Worm (Caenorhabditis elegans): ENCODE measurements around the gene Y34B4A.4.

The Y34B4A.4 gene

DNA sequence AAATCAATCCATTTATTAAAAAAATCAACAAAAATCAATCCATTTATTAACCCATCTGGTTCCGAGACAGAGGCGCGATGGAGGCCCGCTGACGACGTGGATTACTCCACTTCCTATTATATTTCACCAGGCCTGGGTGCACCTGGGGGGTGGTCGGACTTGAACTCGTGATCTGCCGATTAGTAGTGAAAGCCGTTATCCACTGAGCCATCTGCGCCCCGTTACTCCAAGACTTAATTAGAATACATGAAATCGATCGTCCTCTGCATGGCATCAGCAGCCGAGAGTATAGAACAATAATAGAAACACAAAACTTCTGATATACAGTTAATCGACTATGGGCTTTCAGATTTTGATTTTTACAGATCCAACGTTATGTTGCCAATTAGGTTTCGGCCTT is 45.5 kb downstream of the Y34B4A.4 start:
- TF ChIP-seq akir-1 (GFP tag; optimal IDR thresholded peaks at IDR 0.05) (no peak), D2030.7 (GFP tag; IDR thresholded peaks at IDR 0.05) (0 out of 2 replicates have a peak, but pooled peaks have one; percentile 33), rpc-1 (optimal IDR thresholded peaks at IDR 0.05) (peak; percentile 47), rpc-1 (tag; optimal IDR thresholded peaks at IDR 0.05) (peak; percentile 73), B0261.1 (tag; optimal IDR thresholded peaks at IDR 0.05) (peak; percentile 31), F39B2.1 (GFP tag; IDR thresholded peaks at IDR 0.05) (no peak), tbp1 (GFP tag; optimal IDR thresholded peaks at IDR 0.05) (peak; percentile 67)

ce11 chrX:5311174-5311573 is 47.0 kb downstream of the Y34B4A.4 start:
- no peak for TF ChIP-seq T07F8.4 (tag; optimal IDR thresholded peaks at IDR 0.05)
- TF ChIP-seq ceh-91 (GFP tag; IDR thresholded peaks at IDR 0.05), result no peak
- no peak for TF ChIP-seq unc-130 (GFP tag; optimal IDR thresholded peaks at IDR 0.05)
- TF ChIP-seq F57A8.1 (GFP tag; optimal IDR thresholded peaks at IDR 0.05), result no peak
- no peak for TF ChIP-seq B0261.1 (tag; optimal IDR thresholded peaks at IDR 0.05)
- no peak for TF ChIP-seq ztf-26 (tag; optimal IDR thresholded peaks at IDR 0.05)
- TF ChIP-seq sptf-2 (GFP tag; optimal IDR thresholded peaks at IDR 0.05), result no peak
- no peak for TF ChIP-seq dpff-1 (tag; optimal IDR thresholded peaks at IDR 0.05)
- no peak for TF ChIP-seq snpc-1.3 (tag; optimal IDR thresholded peaks at IDR 0.05; ENCODE audit: insufficient read depth)
- TF ChIP-seq mes-4 (tag; optimal IDR thresholded peaks at IDR 0.05), result no peak
- no peak for TF ChIP-seq ets-4 (GFP tag; optimal IDR thresholded peaks at IDR 0.05)
- no peak for TF ChIP-seq F39B2.1 (GFP tag; IDR thresholded peaks at IDR 0.05)
- no peak for TF ChIP-seq tbx-9 (tag; optimal IDR thresholded peaks at IDR 0.05; ENCODE audit: borderline replicate concordance)
- TF ChIP-seq K12H6.12 (tag; optimal IDR thresholded peaks at IDR 0.05), result no peak
- no peak for TF ChIP-seq attf-5 (GFP tag; optimal IDR thresholded peaks at IDR 0.05)
- TF ChIP-seq F55B11.4 (tag; optimal IDR thresholded peaks at IDR 0.05; ENCODE audit: borderline replicate concordance, insufficient read depth), result no peak
- no peak for TF ChIP-seq cebp-2 (GFP tag; IDR thresholded peaks at IDR 0.05)
- TF ChIP-seq ceh-40 (GFP tag; IDR thresholded peaks at IDR 0.05), result no peak
- TF ChIP-seq tlf-1 (GFP tag; optimal IDR thresholded peaks at IDR 0.05), result no peak

DNA sequence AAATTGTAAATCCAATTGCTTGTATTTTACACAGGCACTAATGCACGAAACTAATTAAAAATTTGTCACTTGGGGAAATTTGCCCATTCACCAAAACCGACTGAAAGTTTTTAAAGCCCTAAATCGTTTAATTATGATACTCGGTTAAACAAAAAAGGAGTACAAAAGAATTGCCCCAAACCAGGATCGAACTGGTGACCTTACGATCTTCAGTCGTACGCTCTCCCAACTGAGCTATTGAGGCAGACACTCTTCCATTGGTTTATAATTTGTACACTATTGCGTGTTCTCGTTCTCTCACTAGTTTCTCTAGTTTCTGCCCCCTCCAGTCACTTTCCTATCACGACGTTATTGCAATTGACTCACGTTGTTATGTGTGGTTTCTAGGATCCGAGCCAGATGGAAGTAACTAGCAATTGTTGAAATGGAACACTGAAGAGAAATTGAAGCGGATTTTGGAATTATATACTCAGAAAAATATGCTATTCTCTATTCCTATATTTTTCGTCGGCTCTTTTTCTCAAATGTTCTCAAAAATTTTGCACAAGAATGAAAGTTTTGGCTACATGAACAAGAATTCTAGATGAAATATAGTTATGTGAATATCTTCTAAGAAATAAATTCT is 55.2 kb downstream of the Y34B4A.4 start:
- TF ChIP-seq nfya-1 (tag; optimal IDR thresholded peaks at IDR 0.05; ENCODE audit: borderline replicate concordance, insufficient read depth) (no peak), ztf-26 (tag; optimal IDR thresholded peaks at IDR 0.05) (peak; percentile 22), bed-1 (GFP tag; IDR thresholded peaks at IDR 0.05) (no peak), lin-40 (tag; optimal IDR thresholded peaks at IDR 0.05) (peak; percentile 63), madf-10 (tag; optimal IDR thresholded peaks at IDR 0.05) (peak; percentile 56), attf-3 (GFP tag; conservative IDR thresholded peaks at IDR 0.05) (no peak), F49E8.2 (tag; optimal IDR thresholded peaks at IDR 0.05; ENCODE audit: insufficient read depth) (no peak), die-1 (tag; optimal IDR thresholded peaks at IDR 0.05) (peak; percentile 83), lag-1 (GFP tag; IDR thresholded peaks at IDR 0.05) (0 out of 2 replicates have a peak, but pooled peaks have one; percentile 36), lin-26 (GFP tag; IDR thresholded peaks at IDR 0.05) (peak; percentile 85), Y79H2A.3 (GFP tag; conservative IDR thresholded peaks at IDR 0.05) (no peak), ceh-27 (GFP tag; optimal IDR thresholded peaks at IDR 0.05) (peak; percentile 54), Y53F4B.3 (GFP tag; IDR thresholded peaks at IDR 0.05) (no peak), mes-4 (tag; optimal IDR thresholded peaks at IDR 0.05) (peak; percentile 72), snpc-1.1 (tag; optimal IDR thresholded peaks at IDR 0.05; ENCODE audit: insufficient read depth) (peak; percentile 83), nhr-120 (GFP tag; IDR thresholded peaks at IDR 0.05) (0 out of 2 replicates have a peak, but pooled peaks have one; percentile 36), dpl-1 (GFP tag; optimal IDR thresholded peaks at IDR 0.05) (peak; percentile 4), K11D2.4 (GFP tag; IDR thresholded peaks at IDR 0.05) (no peak), nhr-80 (tag; optimal IDR thresholded peaks at IDR 0.05) (peak; percentile 23), ets-4 (GFP tag; optimal IDR thresholded peaks at IDR 0.05) (no peak), ceh-79 (tag; optimal IDR thresholded peaks at IDR 0.05) (no peak), F10E7.11 (tag; optimal IDR thresholded peaks at IDR 0.05) (peak; percentile 34), hrde-1 (tag; optimal IDR thresholded peaks at IDR 0.05; ENCODE audit: borderline replicate concordance) (no peak), nfya-2 (GFP tag; IDR thresholded peaks at IDR 0.05) (no peak)
